In the genomic region with DNA sequence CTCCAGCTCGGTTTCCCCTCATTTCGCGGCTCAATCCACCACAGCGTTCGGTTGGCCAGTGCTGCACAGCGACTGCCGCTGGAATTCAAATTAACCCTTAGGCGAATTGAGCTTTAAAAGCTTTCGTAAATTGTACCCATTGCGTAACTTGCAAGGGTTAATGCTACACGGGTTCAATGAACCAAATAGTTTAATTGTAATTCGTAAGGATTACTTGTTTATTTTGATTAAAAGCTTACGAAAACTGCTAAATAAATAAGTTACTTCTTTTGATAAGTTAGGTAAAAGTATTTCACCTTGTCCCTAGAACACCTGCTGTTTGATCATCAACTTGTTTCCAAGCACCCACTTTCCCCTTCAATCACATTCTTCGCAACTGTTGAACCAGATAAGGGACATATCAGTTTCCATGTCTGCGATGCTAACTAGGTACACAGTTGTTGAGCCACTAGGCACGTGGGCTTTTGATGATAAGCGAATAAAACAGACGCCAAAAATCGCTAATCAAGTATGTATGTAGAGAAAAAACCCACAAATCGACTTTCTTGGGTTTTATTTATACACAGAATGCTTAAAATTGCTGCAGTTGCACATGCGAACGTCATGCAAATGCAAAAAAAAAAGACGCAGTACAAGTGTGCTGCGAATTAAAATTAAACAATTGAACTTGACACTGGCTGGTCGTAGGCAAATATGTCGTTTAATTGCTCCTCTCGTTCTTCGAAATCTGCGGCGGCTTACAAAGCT, we compare ENCODE assay signal across 1 fruit fly cellular context.
A peak's percentile ranks its signal among the peaks of the same experiment; 100 is the strongest.
TF ChIP-seq lines count a peak whose summit lies in the region.

TSS of gene Pfas (minus strand) at position 79 of the 747 bp plus-strand sequence.

TF ChIP-seq in whole organism, embryonic, 481 proteins besides CTCF, POLR2A, EP300 and RAD21 (continued from another document):
- peak; percentile 73 for TF ChIP-seq Dek (tag; optimal IDR thresholded peaks at IDR 0.05; lab: Kevin White, UChicago)
- TF ChIP-seq Asciz (GFP tag; optimal IDR thresholded peaks at IDR 0.05; lab: Kevin White, UChicago): no peak
- peak; percentile 80 for TF ChIP-seq CG2678 (tag; optimal IDR thresholded peaks at IDR 0.05; lab: Kevin White, UChicago)
- no peak for TF ChIP-seq CG8478 (optimal IDR thresholded peaks at IDR 0.05; lab: Kevin White, UChicago)
- TF ChIP-seq CG10979 (tag; optimal IDR thresholded peaks at IDR 0.05; lab: Kevin White, UChicago): peak; percentile 22
- no peak for TF ChIP-seq dati (GFP tag; IDR thresholded peaks at IDR 0.05; lab: Robert Waterston, UW)
- TF ChIP-seq psq (GFP tag; optimal IDR thresholded peaks at IDR 0.05; lab: Kevin White, UChicago): no peak
- TF ChIP-seq mirr (GFP tag; optimal IDR thresholded peaks at IDR 0.05; lab: Kevin White, UChicago): peak; percentile 75
- peak; percentile 82 for TF ChIP-seq row (GFP tag; IDR thresholded peaks at IDR 0.05; lab: Robert Waterston, UW)
- peak; percentile 51; the same call in 2 of the 3 replicates for TF ChIP-seq dysf (GFP tag; IDR thresholded peaks at IDR 0.05; lab: Robert Waterston, UW)
- TF ChIP-seq Max (GFP tag; optimal IDR thresholded peaks at IDR 0.05; lab: Kevin White, UChicago): peak; percentile 33
- peak; percentile 41 for TF ChIP-seq ems (GFP tag; optimal IDR thresholded peaks at IDR 0.05; lab: Kevin White, UChicago)
- peak; percentile 41; the same call in 1 of the 3 replicates for TF ChIP-seq CG3726 (GFP tag; IDR thresholded peaks at IDR 0.05; lab: Robert Waterston, UW)
- TF ChIP-seq grn (GFP tag; optimal IDR thresholded peaks at IDR 0.05; lab: Kevin White, UChicago): no peak
- no peak for TF ChIP-seq CG7745 (tag; optimal IDR thresholded peaks at IDR 0.05; lab: Kevin White, UChicago)
- TF ChIP-seq Hmr (GFP tag; optimal IDR thresholded peaks at IDR 0.05; lab: Kevin White, UChicago): peak; percentile 80
- peak; percentile 25 for TF ChIP-seq MESR4 (GFP tag; optimal IDR thresholded peaks at IDR 0.05; lab: Kevin White, UChicago)
- TF ChIP-seq sisA (GFP tag; IDR thresholded peaks at IDR 0.05; lab: Robert Waterston, UW): 0 out of 2 replicates have a peak, but pooled peaks have one; percentile 11
- TF ChIP-seq lbe (GFP tag; optimal IDR thresholded peaks at IDR 0.05; lab: Kevin White, UChicago): peak; percentile 35
- TF ChIP-seq CG8089 (GFP tag; optimal IDR thresholded peaks at IDR 0.05; lab: Kevin White, UChicago): no peak
- TF ChIP-seq CG12155 (GFP tag; optimal IDR thresholded peaks at IDR 0.05; lab: Kevin White, UChicago): peak; percentile 52
- TF ChIP-seq CG18476 (GFP tag; optimal IDR thresholded peaks at IDR 0.05; lab: Kevin White, UChicago): no peak
- TF ChIP-seq CG15696 (tag; optimal IDR thresholded peaks at IDR 0.05; lab: Kevin White, UChicago): no peak
- TF ChIP-seq BtbVII (GFP tag; optimal IDR thresholded peaks at IDR 0.05; lab: Kevin White, UChicago): no peak
- peak; percentile 32 to 100 for TF ChIP-seq Pdp1 (GFP tag; optimal IDR thresholded peaks at IDR 0.05; lab: Kevin White, UChicago)
- no peak for TF ChIP-seq sr (GFP tag; IDR thresholded peaks at IDR 0.05; lab: Robert Waterston, UW)
- TF ChIP-seq ab (GFP tag; optimal IDR thresholded peaks at IDR 0.05; lab: Kevin White, UChicago): no peak
- TF ChIP-seq pum (GFP tag; optimal IDR thresholded peaks at IDR 0.05; lab: Kevin White, UChicago): no peak
- TF ChIP-seq CG16863 (GFP tag; optimal IDR thresholded peaks at IDR 0.05; lab: Kevin White, UChicago): no peak
- peak; percentile 55 for TF ChIP-seq CG31365 (tag; optimal IDR thresholded peaks at IDR 0.05; lab: Kevin White, UChicago)
- TF ChIP-seq CG11085 (GFP tag; IDR thresholded peaks at IDR 0.05; lab: Robert Waterston, UW): no peak
- no peak for TF ChIP-seq hbn (GFP tag; IDR thresholded peaks at IDR 0.05; lab: Robert Waterston, UW; ENCODE audit: partially characterized antibody)
- TF ChIP-seq esg (GFP tag; conservative IDR thresholded peaks at IDR 0.05; lab: Robert Waterston, UW): no peak
- TF ChIP-seq zen2 (GFP tag; IDR thresholded peaks at IDR 0.05; lab: Robert Waterston, UW; ENCODE audit: partially characterized antibody): no peak
- no peak for TF ChIP-seq CG8765 (GFP tag; IDR thresholded peaks at IDR 0.05; lab: Robert Waterston, UW)
- TF ChIP-seq CG4854 (GFP tag; optimal IDR thresholded peaks at IDR 0.05; lab: Kevin White, UChicago): peak; percentile 46
- no peak for TF ChIP-seq CG8359 (GFP tag; optimal IDR thresholded peaks at IDR 0.05; lab: Kevin White, UChicago; ENCODE audit: borderline replicate concordance)
- TF ChIP-seq CG6689 (GFP tag; IDR thresholded peaks at IDR 0.05; lab: Robert Waterston, UW): no peak
- no peak for TF ChIP-seq CG14965 (GFP tag; optimal IDR thresholded peaks at IDR 0.05; lab: Kevin White, UChicago; ENCODE audit: borderline replicate concordance)
- TF ChIP-seq CG18619 (GFP tag; optimal IDR thresholded peaks at IDR 0.05; lab: Kevin White, UChicago): peak; percentile 38
- no peak for TF ChIP-seq Fer2 (tag; optimal IDR thresholded peaks at IDR 0.05; lab: Kevin White, UChicago)
- TF ChIP-seq shn (GFP tag; optimal IDR thresholded peaks at IDR 0.05; lab: Kevin White, UChicago): peak; percentile 44
- peak; percentile 56 for TF ChIP-seq CG18011 (GFP tag; optimal IDR thresholded peaks at IDR 0.05; lab: Kevin White, UChicago)
- TF ChIP-seq CG4730 (GFP tag; IDR thresholded peaks at IDR 0.05; lab: Robert Waterston, UW): no peak
- peak; percentile 27 for TF ChIP-seq repo (GFP tag; optimal IDR thresholded peaks at IDR 0.05; lab: Kevin White, UChicago)
- TF ChIP-seq ken (GFP tag; IDR thresholded peaks at IDR 0.05; lab: Robert Waterston, UW): peak; percentile 43; the same call in 1 of the 3 replicates
- TF ChIP-seq bowl (GFP tag; IDR thresholded peaks at IDR 0.05; lab: Robert Waterston, UW): no peak
- TF ChIP-seq Nf-YB (GFP tag; optimal IDR thresholded peaks at IDR 0.05; lab: Kevin White, UChicago): no peak
- no peak for TF ChIP-seq CkIIα-i1 (GFP tag; IDR thresholded peaks at IDR 0.05; lab: Robert Waterston, UW)
- TF ChIP-seq rib (GFP tag; IDR thresholded peaks at IDR 0.05; lab: Robert Waterston, UW): peak; percentile 53
- no peak for TF ChIP-seq gt (GFP tag; IDR thresholded peaks at IDR 0.05; lab: Robert Waterston, UW)
- TF ChIP-seq CG14441 (GFP tag; IDR thresholded peaks at IDR 0.05; lab: Robert Waterston, UW): no peak
- no peak for TF ChIP-seq pros (GFP tag; optimal IDR thresholded peaks at IDR 0.05; lab: Kevin White, UChicago)
- TF ChIP-seq CG32767 (GFP tag; IDR thresholded peaks at IDR 0.05; lab: Robert Waterston, UW): no peak
- TF ChIP-seq CG31388 (GFP tag; optimal IDR thresholded peaks at IDR 0.05; lab: Kevin White, UChicago): no peak
- peak; percentile 25 for TF ChIP-seq org-1 (GFP tag; optimal IDR thresholded peaks at IDR 0.05; lab: Kevin White, UChicago)
- no peak for TF ChIP-seq CG10431 (GFP tag; optimal IDR thresholded peaks at IDR 0.05; lab: Kevin White, UChicago)
- TF ChIP-seq CG15514 (GFP tag; optimal IDR thresholded peaks at IDR 0.05; lab: Kevin White, UChicago): peak; percentile 76
- TF ChIP-seq lmd (GFP tag; IDR thresholded peaks at IDR 0.05; lab: Robert Waterston, UW): no peak
- peak; percentile 28 for TF ChIP-seq Chrac-16 (GFP tag; optimal IDR thresholded peaks at IDR 0.05; lab: Kevin White, UChicago)
- TF ChIP-seq CG17802 (tag; optimal IDR thresholded peaks at IDR 0.05; lab: Kevin White, UChicago): no peak
- no peak for TF ChIP-seq Atf3 (GFP tag; optimal IDR thresholded peaks at IDR 0.05; lab: Kevin White, UChicago)
- TF ChIP-seq dimm (GFP tag; IDR thresholded peaks at IDR 0.05; lab: Robert Waterston, UW): no peak
- TF ChIP-seq CG30020 (tag; optimal IDR thresholded peaks at IDR 0.05; lab: Kevin White, UChicago): no peak
- TF ChIP-seq NC2β (GFP tag; optimal IDR thresholded peaks at IDR 0.05; lab: Kevin White, UChicago): peak; percentile 12
- TF ChIP-seq corto (GFP tag; optimal IDR thresholded peaks at IDR 0.05; lab: Kevin White, UChicago): no peak
- TF ChIP-seq ranshi (GFP tag; IDR thresholded peaks at IDR 0.05; lab: Robert Waterston, UW): peak; percentile 64
- no peak for TF ChIP-seq Dref (GFP tag; IDR thresholded peaks at IDR 0.05; lab: Robert Waterston, UW)
- TF ChIP-seq CG10274 (GFP tag; optimal IDR thresholded peaks at IDR 0.05; lab: Kevin White, UChicago): no peak
- no peak for TF ChIP-seq CG17568 (GFP tag; optimal IDR thresholded peaks at IDR 0.05; lab: Kevin White, UChicago)
- no peak for TF ChIP-seq CG16779 (GFP tag; IDR thresholded peaks at IDR 0.05; lab: Robert Waterston, UW)
- TF ChIP-seq Myb (GFP tag; optimal IDR thresholded peaks at IDR 0.05; lab: Kevin White, UChicago): peak; percentile 95
TF ChIP-seq in whole organism, embryonic: peak in this region for 209.
